Worm (Caenorhabditis elegans) whole organism, late embryonic: Measurements from ENCODE around the gene C14A6.13.

Experiments
- C38D4.7 ChIP-seq: fragments of 200-800 bp; sonication (Bioruptor generic); optimal IDR thresholded peaks from 2 replicates; lab custom pipeline; 2018; ENCODE audit warnings: mild to moderate bottlenecking, missing genetic modification characterization, moderate library complexity, missing compliant biosample characterization
- F13H6.1 ChIP-seq: sonication (generic microtip); optimal IDR thresholded peaks from 2 replicates; lab custom pipeline; 2016; ENCODE audit warnings: missing genetic modification characterization, missing compliant biosample characterization
- T23F11.4 ChIP-seq: fragments of 200-800 bp; sonication (Bioruptor generic); optimal IDR thresholded peaks from 2 replicates; lab custom pipeline; 2018; ENCODE audit warnings: mild to moderate bottlenecking, missing genetic modification characterization, missing compliant biosample characterization
- ahr-1 ChIP-seq: sonication (generic microtip); optimal IDR thresholded peaks from 2 replicates; lab custom pipeline; 2016; ENCODE audit warnings: missing genetic modification characterization, missing compliant biosample characterization
- ama-1 ChIP-seq: fragments of 150-350 bp; optimal IDR thresholded peaks from 2 replicates; lab custom pipeline; 2014
- ceh-18 ChIP-seq: sonication (generic microtip); optimal IDR thresholded peaks from 2 replicates; lab custom pipeline; 2016; ENCODE audit warnings: missing genetic modification characterization, missing compliant biosample characterization
- ceh-22 ChIP-seq: sonication (generic microtip); optimal IDR thresholded peaks from 2 replicates; lab custom pipeline; 2017; ENCODE audit warnings: missing biosample characterization, missing genetic modification characterization
- ceh-24 ChIP-seq: sonication (generic microtip); optimal IDR thresholded peaks from 2 replicates; lab custom pipeline; 2016; ENCODE audit warnings: mild to moderate bottlenecking, missing genetic modification characterization, missing compliant biosample characterization
- ceh-45 ChIP-seq: fragments of 200-800 bp; sonication (Bioruptor generic); IDR thresholded peaks from 2 replicates; pipeline ENCODE4 v1.3.6; 2022; ENCODE audit warnings: missing genetic modification reagents, missing genetic modification characterization, missing compliant biosample characterization
- ceh-9 ChIP-seq: sonication (generic microtip); optimal IDR thresholded peaks from 2 replicates; lab custom pipeline; 2016; ENCODE audit warnings: mild to moderate bottlenecking, missing genetic modification characterization, inconsistent platforms, missing compliant biosample characterization
- dmd-4 ChIP-seq: sonication (generic microtip); optimal IDR thresholded peaks from 2 replicates; lab custom pipeline; 2016; ENCODE audit warnings: borderline replicate concordance, missing genetic modification characterization, missing compliant biosample characterization
- dve-1 ChIP-seq: sonication (generic microtip); optimal IDR thresholded peaks from 2 replicates; lab custom pipeline; 2017; ENCODE audit warnings: antibody characterized with exemption, mild to moderate bottlenecking, missing genetic modification characterization, missing compliant biosample characterization
- elt-2 ChIP-seq: sonication (generic microtip); optimal IDR thresholded peaks from 2 replicates; lab custom pipeline; 2016; ENCODE audit warnings: missing genetic modification reagents, missing genetic modification characterization, missing compliant biosample characterization
- fax-1 ChIP-seq: sonication (generic microtip); optimal IDR thresholded peaks from 2 replicates; lab custom pipeline; 2016; ENCODE audit warnings: missing genotype, missing genetic modification characterization, missing compliant biosample characterization
- fkh-10 ChIP-seq: fragments of 150-350 bp; optimal IDR thresholded peaks from 2 replicates; lab custom pipeline; 2014; ENCODE audit warnings: missing biosample characterization, missing genetic modification reagents, missing genetic modification characterization
- fkh-6 ChIP-seq: sonication (generic microtip); optimal IDR thresholded peaks from 2 replicates; lab custom pipeline; 2016; ENCODE audit warnings: missing genetic modification characterization, missing compliant biosample characterization
- hlh-13 ChIP-seq: fragments of 200-800 bp; sonication (Bioruptor generic); optimal IDR thresholded peaks from 2 replicates; lab custom pipeline; 2018; ENCODE audit warnings: mild to moderate bottlenecking, missing genetic modification characterization, missing compliant biosample characterization
- hlh-6 ChIP-seq: sonication (generic microtip); optimal IDR thresholded peaks from 2 replicates; lab custom pipeline; 2016; ENCODE audit warnings: missing genotype, missing genetic modification characterization, missing compliant biosample characterization
- lim-6 ChIP-seq: sonication (generic microtip); optimal IDR thresholded peaks from 2 replicates; lab custom pipeline; 2016; ENCODE audit warnings: missing genetic modification characterization, missing compliant biosample characterization
- lin-11 ChIP-seq: fragments of 200-800 bp; sonication (Bioruptor generic); optimal IDR thresholded peaks from 2 replicates; lab custom pipeline; 2018; ENCODE audit warnings: mild to moderate bottlenecking, missing genetic modification characterization, missing compliant biosample characterization
- madf-2 ChIP-seq: sonication (generic microtip); optimal IDR thresholded peaks from 2 replicates; lab custom pipeline; 2017; ENCODE audit warnings: missing genetic modification characterization, missing compliant biosample characterization
- mec-3 ChIP-seq: sonication (generic microtip); optimal IDR thresholded peaks from 2 replicates; lab custom pipeline; 2016; ENCODE audit warnings: borderline replicate concordance, missing genetic modification characterization, missing compliant biosample characterization
- nfya-1 ChIP-seq: sonication (generic microtip); optimal IDR thresholded peaks from 2 replicates; lab custom pipeline; 2017; ENCODE audit warnings: missing genetic modification characterization, mild to moderate bottlenecking, missing compliant biosample characterization, antibody characterized with exemption, moderate library complexity
- odd-2 ChIP-seq: sonication (generic microtip); optimal IDR thresholded peaks from 2 replicates; lab custom pipeline; 2017; ENCODE audit warnings: antibody characterized with exemption, mild to moderate bottlenecking, missing genetic modification characterization, missing compliant biosample characterization
- pat-9 ChIP-seq: fragments of 200-800 bp; sonication (Bioruptor generic); optimal IDR thresholded peaks from 2 replicates; lab custom pipeline; 2018; ENCODE audit warnings: mild to moderate bottlenecking, missing genetic modification characterization, moderate library complexity, missing compliant biosample characterization
- pax-1 ChIP-seq: fragments of 150-350 bp; optimal IDR thresholded peaks from 2 replicates; lab custom pipeline; 2014; ENCODE audit warnings: missing biosample characterization, missing genetic modification characterization
- pha-2 ChIP-seq: sonication (generic microtip); optimal IDR thresholded peaks from 2 replicates; lab custom pipeline; 2017; ENCODE audit warnings: mild to moderate bottlenecking, missing genetic modification characterization, missing compliant biosample characterization
- pha-4 ChIP-seq: fragments of 150-350 bp; optimal IDR thresholded peaks from 2 replicates; lab custom pipeline; 2018; ENCODE audit warnings: missing biosample characterization, missing genetic modification reagents, missing genetic modification characterization
- rnt-1 ChIP-seq: sonication (generic microtip); optimal IDR thresholded peaks from 2 replicates; lab custom pipeline; 2016; ENCODE audit warnings: missing genetic modification characterization, missing compliant biosample characterization
- sox-2 ChIP-seq: fragments of 200-800 bp; sonication (Bioruptor generic); IDR thresholded peaks from 2 replicates; pipeline ENCODE4 v1.3.6; 2022; ENCODE audit warnings: missing genetic modification reagents, missing genetic modification characterization, missing compliant biosample characterization
- sox-4 ChIP-seq: sonication (generic microtip); optimal IDR thresholded peaks from 2 replicates; lab custom pipeline; 2017; ENCODE audit warnings: mild to moderate bottlenecking, missing genetic modification characterization, inconsistent platforms, missing compliant biosample characterization
- syd-9 ChIP-seq: sonication (generic microtip); optimal IDR thresholded peaks from 2 replicates; lab custom pipeline; 2016; ENCODE audit warnings: mild to moderate bottlenecking, missing genetic modification characterization, moderate library complexity, missing compliant biosample characterization
- ttx-3 ChIP-seq: sonication (generic microtip); optimal IDR thresholded peaks from 2 replicates; lab custom pipeline; 2016; ENCODE audit warnings: missing genetic modification reagents, missing genetic modification characterization, missing compliant biosample characterization
- unc-86 ChIP-seq: sonication (generic microtip); optimal IDR thresholded peaks from 2 replicates; lab custom pipeline; 2016; ENCODE audit warnings: missing genetic modification characterization, missing compliant biosample characterization
- zip-5 ChIP-seq: sonication (generic microtip); optimal IDR thresholded peaks from 2 replicates; lab custom pipeline; 2016; ENCODE audit warnings: missing genetic modification characterization, missing compliant biosample characterization

Gene C14A6.13

DNA sequence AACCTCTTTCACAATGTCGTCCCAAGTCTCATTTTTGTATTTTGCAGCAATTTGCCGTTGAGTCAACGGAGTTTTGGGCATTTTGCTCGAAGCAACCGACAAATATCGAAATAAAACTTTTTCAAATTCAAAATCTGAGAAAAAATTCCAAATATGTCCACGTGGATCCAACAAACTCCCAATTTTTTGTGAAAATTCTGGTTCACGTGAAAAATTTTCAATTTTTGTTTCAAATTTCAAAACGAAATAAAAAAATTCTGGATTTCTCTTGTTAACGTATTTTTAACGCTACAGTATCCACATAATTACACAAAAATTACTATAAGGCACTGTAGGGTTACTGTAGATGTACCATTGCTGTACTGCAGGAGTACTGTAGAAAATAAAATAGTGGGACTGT is at the start of gene C14A6.13:
C14A6.13 (minus strand) TSS at position 101 of the 400 bp plus-strand sequence.
- TF ChIP-seq pat-9 (tag; lab: Kevin White, UChicago) (no peak), ttx-3 (tag; lab: Kevin White, UChicago) (no peak), nfya-1 (no peak), pha-2 (tag; lab: Kevin White, UChicago) (no peak), sox-4 (tag; lab: Kevin White, UChicago) (no peak), dmd-4 (tag; lab: Kevin White, UChicago) (no peak), elt-2 (tag; lab: Kevin White, UChicago) (no peak), ceh-45 (GFP tag; lab: Robert Waterston, UW) (no peak), unc-86 (tag; lab: Kevin White, UChicago) (no peak), ceh-22 (tag; lab: Kevin White, UChicago) (no peak), hlh-13 (GFP tag; lab: Kevin White, UChicago) (no peak), ceh-24 (tag; lab: Kevin White, UChicago) (no peak), ahr-1 (tag; lab: Kevin White, UChicago) (no peak), lin-11 (tag; lab: Kevin White, UChicago) (no peak), mec-3 (tag; lab: Kevin White, UChicago) (no peak), pax-1 (tag; lab: Kevin White, UChicago) (no peak), rnt-1 (no peak)
- TF ChIP-seq, all 69 proteins: peak for 0

DNA sequence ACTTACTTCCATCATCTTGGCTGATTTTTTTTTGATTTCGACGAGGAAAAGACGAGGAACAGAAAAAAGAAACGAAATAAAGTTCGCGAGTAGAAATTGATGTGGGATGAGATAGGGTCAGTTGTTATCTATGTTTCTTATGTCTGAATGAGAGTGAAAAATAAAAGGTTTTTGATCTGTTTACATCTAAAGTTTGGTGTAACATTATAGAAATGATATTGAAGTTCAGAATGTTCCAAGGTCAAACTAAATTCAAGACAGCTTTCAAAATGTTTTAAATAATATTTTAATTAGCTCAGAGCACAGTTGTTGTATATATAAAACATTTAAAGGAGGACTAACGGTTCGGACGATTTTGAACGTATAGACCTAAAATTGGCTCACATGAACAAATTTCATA is 47.9 kb upstream of the C14A6.13 start, which contains the start of gene F16H6.7:
F16H6.7 (minus strand) TSS at position 101 of the 400 bp plus-strand sequence.
- TF ChIP-seq pha-2 (tag; lab: Kevin White, UChicago) (no peak), T23F11.4 (GFP tag; lab: Kevin White, UChicago) (no peak)

DNA sequence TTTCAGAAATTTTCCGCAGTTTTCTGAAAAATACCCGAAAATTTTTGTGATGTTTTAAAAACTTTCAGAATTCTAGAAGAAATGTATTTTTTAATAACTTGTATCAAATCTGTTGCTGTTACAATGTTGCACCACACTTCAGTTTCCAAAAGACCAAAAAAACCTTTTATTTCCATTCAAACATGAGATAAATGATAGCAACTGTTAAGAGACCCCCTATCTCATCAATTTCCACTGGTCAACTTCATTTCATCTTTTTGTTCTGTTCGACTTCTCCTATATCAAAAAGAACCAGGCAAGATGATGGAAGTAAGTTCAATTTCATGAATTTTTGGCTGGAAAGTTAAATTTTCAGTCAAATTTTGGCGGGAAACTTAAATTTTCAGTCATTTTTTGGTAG is 37.3 kb upstream of the C14A6.13 start, which contains the start of gene F16H6.4:
F16H6.4 (plus strand) TSS at position 301 of the 400 bp plus-strand sequence.
- no peak for TF ChIP-seq fax-1 (tag; lab: Kevin White, UChicago)
- TF ChIP-seq ceh-24 (tag; lab: Kevin White, UChicago) = no peak
- TF ChIP-seq ceh-18 = no peak
- TF ChIP-seq ceh-9 (tag; lab: Kevin White, UChicago) = no peak
- no peak for TF ChIP-seq pat-9 (tag; lab: Kevin White, UChicago)
- TF ChIP-seq F13H6.1 (tag; lab: Kevin White, UChicago) = no peak
- no peak for TF ChIP-seq elt-2 (tag; lab: Kevin White, UChicago)

DNA sequence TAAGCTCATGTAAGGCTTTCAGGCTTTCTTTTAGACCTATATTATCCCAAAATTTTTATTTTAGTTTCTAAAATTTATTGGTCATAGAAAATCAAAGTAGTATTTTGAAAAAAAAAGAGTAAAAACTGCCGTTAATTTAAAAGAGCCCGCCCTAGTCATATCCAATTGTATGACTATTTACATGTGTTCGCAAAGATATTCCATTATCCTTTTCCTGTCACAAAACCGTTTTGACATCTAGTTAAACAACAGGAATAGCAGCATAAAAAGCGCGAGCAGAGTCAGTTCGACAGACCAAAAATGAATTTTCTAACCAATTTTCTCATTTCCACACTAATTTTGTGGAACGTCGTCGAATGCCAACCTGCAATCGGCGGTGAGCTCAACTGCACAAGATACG is 33.9 kb upstream of the C14A6.13 start, which contains the start of gene F16H6.3:
F16H6.3 (plus strand) TSS at position 301 of the 400 bp plus-strand sequence.
- TF ChIP-seq pha-2 (tag; lab: Kevin White, UChicago) (no peak), hlh-6 (tag; lab: Kevin White, UChicago) (no peak), fkh-6 (tag; lab: Kevin White, UChicago) (no peak), dmd-4 (tag; lab: Kevin White, UChicago) (no peak), lin-11 (tag; lab: Kevin White, UChicago) (no peak), zip-5 (tag; lab: Kevin White, UChicago) (no peak), odd-2 (tag; lab: Kevin White, UChicago) (no peak), dve-1 (tag; lab: Kevin White, UChicago) (no peak)

DNA sequence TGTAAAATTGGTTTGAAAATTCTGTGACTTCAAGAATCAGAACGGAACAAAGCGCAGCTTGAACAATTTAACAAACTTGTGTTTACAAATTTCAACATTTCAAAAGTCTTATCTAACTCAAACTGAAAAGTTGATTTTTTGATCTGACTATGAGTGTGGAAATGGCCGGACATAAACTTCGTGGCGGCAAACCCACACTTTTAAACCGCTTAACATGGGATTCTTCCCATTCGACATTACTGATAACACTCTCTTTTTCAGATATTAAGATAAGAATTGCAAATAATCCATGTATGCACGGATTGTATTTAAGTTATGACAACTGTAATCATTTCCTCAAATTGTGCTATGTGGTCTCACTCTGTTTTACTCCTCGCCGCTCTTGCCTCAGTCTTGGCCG is 30.0 kb upstream of the C14A6.13 start, which contains the start of gene clec-42:
clec-42 (plus strand) TSS at position 285 of the 400 bp plus-strand sequence.
- TF ChIP-seq fkh-10 (GFP tag; lab: Kevin White, UChicago) (no peak), madf-2 (tag; lab: Kevin White, UChicago) (no peak), lim-6 (no peak), ama-1 (lab: Kevin White, UChicago) (no peak), sox-2 (GFP tag; lab: Robert Waterston, UW) (no peak), unc-86 (tag; lab: Kevin White, UChicago) (no peak), dve-1 (tag; lab: Kevin White, UChicago) (no peak), pha-4 (tag; lab: Kevin White, UChicago) (no peak), zip-5 (tag; lab: Kevin White, UChicago) (no peak), hlh-13 (GFP tag; lab: Kevin White, UChicago) (no peak), mec-3 (tag; lab: Kevin White, UChicago) (no peak), pax-1 (tag; lab: Kevin White, UChicago) (no peak), syd-9 (no peak), ceh-18 (no peak), F13H6.1 (tag; lab: Kevin White, UChicago) (no peak), C38D4.7 (GFP tag; lab: Kevin White, UChicago) (no peak)
